Fruit fly (Drosophila melanogaster) whole organism, prepupa: Measurements from ENCODE around the gene CG32483.
A peak's percentile ranks its signal among the peaks of the same experiment; 100 is the strongest.

Experiments used
- Blimp-1 ChIP-seq: fragments of 200-800 bp; sonication (Bioruptor generic); optimal IDR thresholded peaks from 3 replicates; lab custom pipeline; 2017; ENCODE audit warnings: missing biosample characterization, missing genetic modification characterization, mild to moderate bottlenecking, moderate library complexity, missing genetic modification reagents
- CG10631 ChIP-seq: fragments of 200-800 bp; sonication (Bioruptor generic); optimal IDR thresholded peaks from 2 replicates; lab custom pipeline; 2016; ENCODE audit warnings: missing biosample characterization, missing genetic modification characterization
- CG10669 ChIP-seq: fragments of 200-800 bp; sonication (Bioruptor generic); optimal IDR thresholded peaks from 3 replicates; lab custom pipeline; 2018; ENCODE audit warnings: missing biosample characterization, mild to moderate bottlenecking, missing genetic modification characterization, moderate library complexity
- CG11294 ChIP-seq: fragments of 200-800 bp; sonication (Bioruptor generic); IDR thresholded peaks from 2 replicates; pipeline ENCODE4 v1.3.6; 2022; ENCODE audit warnings: missing biosample characterization, missing genetic modification characterization
- CG11762 ChIP-seq: fragments of 200-800 bp; sonication (Bioruptor generic); optimal IDR thresholded peaks from 3 replicates; lab custom pipeline; 2016; ENCODE audit warnings: missing biosample characterization, missing genetic modification characterization; ENCODE audit not compliant: insufficient read depth
- CG11902 ChIP-seq: fragments of 200-800 bp; sonication (Bioruptor generic); optimal IDR thresholded peaks from 3 replicates; lab custom pipeline; 2016; ENCODE audit warnings: missing biosample characterization, missing genetic modification characterization
- CG1621 ChIP-seq: fragments of 200-800 bp; sonication (Bioruptor generic); optimal IDR thresholded peaks from 3 replicates; lab custom pipeline; 2018; ENCODE audit warnings: missing biosample characterization, mild to moderate bottlenecking, missing genetic modification characterization
- CG31627 ChIP-seq: fragments of 200-800 bp; sonication (Bioruptor generic); optimal IDR thresholded peaks from 3 replicates; lab custom pipeline; 2016; ENCODE audit warnings: missing biosample characterization, missing genetic modification characterization
- CG34406 ChIP-seq: fragments of 200-800 bp; sonication (Bioruptor generic); optimal IDR thresholded peaks from 3 replicates; lab custom pipeline; 2016; ENCODE audit warnings: missing biosample characterization, missing genetic modification characterization
- CG3919 ChIP-seq: fragments of 200-800 bp; sonication (Bioruptor generic); optimal IDR thresholded peaks from 3 replicates; lab custom pipeline; 2016; ENCODE audit warnings: missing biosample characterization, missing genetic modification characterization
- CG6163 ChIP-seq: fragments of 200-800 bp; sonication (Bioruptor generic); IDR thresholded peaks from 3 replicates; pipeline ENCODE4 v1.3.6; 2022; ENCODE audit warnings: missing biosample characterization, missing genetic modification characterization
- CG6792 ChIP-seq: fragments of 200-800 bp; sonication (Bioruptor generic); optimal IDR thresholded peaks from 3 replicates; lab custom pipeline; 2016; ENCODE audit warnings: missing biosample characterization, missing genetic modification characterization
- CG6808 ChIP-seq: fragments of 200-800 bp; sonication (Bioruptor generic); optimal IDR thresholded peaks from 3 replicates; lab custom pipeline; 2017; ENCODE audit warnings: missing biosample characterization, missing genetic modification characterization, mild to moderate bottlenecking, moderate library complexity, missing genetic modification reagents
- CG6854 ChIP-seq: fragments of 200-800 bp; sonication (Bioruptor generic); optimal IDR thresholded peaks from 2 replicates; lab custom pipeline; 2017; ENCODE audit warnings: missing biosample characterization, mild to moderate bottlenecking, missing genetic modification characterization
- CG7368 ChIP-seq: fragments of 200-800 bp; sonication (Bioruptor generic); optimal IDR thresholded peaks from 3 replicates; lab custom pipeline; 2016; ENCODE audit warnings: missing biosample characterization, missing genetic modification characterization
- CG8119 ChIP-seq: fragments of 200-800 bp; sonication (Bioruptor generic); IDR thresholded peaks from 3 replicates; pipeline ENCODE4 v1.3.6; 2022; ENCODE audit warnings: missing biosample characterization, missing genetic modification characterization
- CG8319 ChIP-seq: fragments of 200-800 bp; sonication (Bioruptor generic); optimal IDR thresholded peaks from 3 replicates; lab custom pipeline; 2016; ENCODE audit warnings: missing biosample characterization, missing genetic modification characterization
- CG8632 ChIP-seq: fragments of 200-800 bp; sonication (Bioruptor generic); optimal IDR thresholded peaks from 3 replicates; lab custom pipeline; 2016; ENCODE audit warnings: missing biosample characterization, missing genetic modification characterization
- Eip75B ChIP-seq: fragments of 200-800 bp; sonication (Bioruptor generic); optimal IDR thresholded peaks from 3 replicates; lab custom pipeline; 2016; ENCODE audit warnings: missing biosample characterization, missing genetic modification characterization
- Eip93F ChIP-seq: fragments of 200-800 bp; sonication (Bioruptor generic); optimal IDR thresholded peaks from 2 replicates; lab custom pipeline; 2016; ENCODE audit warnings: missing biosample characterization, mild to moderate bottlenecking, missing genetic modification characterization
- Ets96B ChIP-seq: fragments of 200-800 bp; optimal IDR thresholded peaks from 2 replicates; lab custom pipeline; 2019; ENCODE audit warnings: missing biosample characterization, mild to moderate bottlenecking, missing genetic modification characterization, moderate library complexity
- Gug ChIP-seq: fragments of 200-800 bp; sonication (Bioruptor generic); IDR thresholded peaks from 2 replicates; pipeline ENCODE4 v1.3.6; 2022; ENCODE audit warnings: missing biosample characterization, missing genetic modification characterization
- Hr38 ChIP-seq: sonication (Bioruptor generic); optimal IDR thresholded peaks from 2 replicates; lab custom pipeline; 2016; ENCODE audit warnings: missing biosample characterization, missing genetic modification characterization
- Hr39 ChIP-seq: fragments of 200-800 bp; sonication (Bioruptor generic); optimal IDR thresholded peaks from 2 replicates; lab custom pipeline; 2016; ENCODE audit warnings: missing biosample characterization, missing genetic modification characterization
- Hr4 ChIP-seq: fragments of 200-800 bp; sonication (Bioruptor generic); optimal IDR thresholded peaks from 3 replicates; lab custom pipeline; 2016; ENCODE audit warnings: missing biosample characterization, missing genetic modification characterization
- Lpt ChIP-seq: fragments of 200-800 bp; sonication (Bioruptor generic); optimal IDR thresholded peaks from 3 replicates; lab custom pipeline; 2016; ENCODE audit warnings: missing biosample characterization, missing genetic modification characterization
- Met ChIP-seq: fragments of 200-800 bp; sonication (Bioruptor generic); optimal IDR thresholded peaks from 3 replicates; lab custom pipeline; 2016; ENCODE audit warnings: missing biosample characterization, missing genetic modification characterization
- Smox ChIP-seq: fragments of 200-800 bp; sonication (Bioruptor generic); optimal IDR thresholded peaks from 3 replicates; lab custom pipeline; 2016; ENCODE audit warnings: missing biosample characterization, missing genetic modification characterization
- Sox102F ChIP-seq: fragments of 200-800 bp; sonication (Bioruptor generic); optimal IDR thresholded peaks from 2 replicates; lab custom pipeline; 2016; ENCODE audit warnings: missing biosample characterization, mild to moderate bottlenecking, missing genetic modification characterization
- Sox14 ChIP-seq: fragments of 200-800 bp; sonication (Bioruptor generic); optimal IDR thresholded peaks from 3 replicates; lab custom pipeline; 2016; ENCODE audit warnings: missing biosample characterization, missing genetic modification characterization
- Sox15 ChIP-seq: fragments of 200-800 bp; sonication (Bioruptor generic); optimal IDR thresholded peaks from 3 replicates; lab custom pipeline; 2016; ENCODE audit warnings: missing biosample characterization, missing genetic modification characterization
- achi ChIP-seq: fragments of 200-800 bp; sonication (Bioruptor generic); optimal IDR thresholded peaks from 3 replicates; lab custom pipeline; 2016; ENCODE audit warnings: missing biosample characterization, missing genetic modification characterization
- acj6 ChIP-seq: fragments of 200-800 bp; sonication (Bioruptor generic); optimal IDR thresholded peaks from 3 replicates; lab custom pipeline; 2016; ENCODE audit warnings: missing biosample characterization, missing genetic modification characterization
- cyc ChIP-seq: fragments of 200-800 bp; sonication (Bioruptor generic); optimal IDR thresholded peaks from 3 replicates; lab custom pipeline; 2016; ENCODE audit warnings: missing biosample characterization, missing genetic modification characterization
- dac ChIP-seq: fragments of 200-800 bp; sonication (Bioruptor generic); optimal IDR thresholded peaks from 2 replicates; lab custom pipeline; 2017; ENCODE audit warnings: missing biosample characterization, mild to moderate bottlenecking, missing genetic modification characterization
- dsx ChIP-seq: fragments of 200-800 bp; optimal IDR thresholded peaks from 3 replicates; lab custom pipeline; 2019; ENCODE audit warnings: missing biosample characterization, mild to moderate bottlenecking, missing genetic modification characterization, moderate library complexity; ENCODE audit not compliant: poor library complexity, severe bottlenecking
- eg ChIP-seq: fragments of 200-800 bp; sonication (Bioruptor generic); IDR thresholded peaks from 3 replicates; pipeline ENCODE4 v1.3.6; 2022; ENCODE audit warnings: missing biosample characterization, missing genetic modification characterization
- esn ChIP-seq: fragments of 200-800 bp; sonication (Bioruptor generic); optimal IDR thresholded peaks from 2 replicates; lab custom pipeline; 2016; ENCODE audit warnings: missing biosample characterization, mild to moderate bottlenecking, missing genetic modification characterization, moderate library complexity
- fd59A ChIP-seq: fragments of 200-800 bp; sonication (Bioruptor generic); optimal IDR thresholded peaks from 2 replicates; lab custom pipeline; 2017; ENCODE audit warnings: missing biosample characterization, mild to moderate bottlenecking, missing genetic modification characterization, missing genetic modification reagents
- fd85E ChIP-seq: fragments of 200-800 bp; sonication (Bioruptor generic); optimal IDR thresholded peaks from 3 replicates; lab custom pipeline; 2016; ENCODE audit warnings: missing biosample characterization, missing genetic modification characterization
- lz ChIP-seq: fragments of 200-800 bp; sonication (Bioruptor generic); optimal IDR thresholded peaks from 3 replicates; lab custom pipeline; 2016; ENCODE audit warnings: missing biosample characterization, missing genetic modification characterization
- net ChIP-seq: fragments of 200-800 bp; sonication (Bioruptor generic); optimal IDR thresholded peaks from 3 replicates; lab custom pipeline; 2016; ENCODE audit warnings: missing biosample characterization, missing genetic modification characterization
- pdm3 ChIP-seq: fragments of 200-800 bp; sonication (Bioruptor generic); optimal IDR thresholded peaks from 3 replicates; lab custom pipeline; 2016; ENCODE audit warnings: missing biosample characterization, missing genetic modification characterization
- salr ChIP-seq, 2 experiments: fragments of 200-800 bp; sonication (Bioruptor generic); optimal IDR thresholded peaks; 3 replicates each; lab custom pipeline; 2016 to 2018; ENCODE audit warnings: missing biosample characterization in 2 of 2, missing genetic modification characterization in 2 of 2, mild to moderate bottlenecking in 1 of 2
- spab ChIP-seq: fragments of 200-800 bp; sonication (Bioruptor generic); optimal IDR thresholded peaks from 2 replicates; lab custom pipeline; 2017; ENCODE audit warnings: missing biosample characterization, mild to moderate bottlenecking, missing genetic modification characterization, missing genetic modification reagents
- svp ChIP-seq: fragments of 200-800 bp; sonication (Bioruptor generic); peaks from one replicate; lab custom pipeline; 2016; ENCODE audit warnings: missing biosample characterization, missing genetic modification characterization
- topi ChIP-seq: fragments of 200-800 bp; sonication (Bioruptor generic); optimal IDR thresholded peaks from 3 replicates; lab custom pipeline; 2016; ENCODE audit warnings: missing biosample characterization, missing genetic modification characterization
- vri ChIP-seq: fragments of 200-800 bp; sonication (Bioruptor generic); optimal IDR thresholded peaks from 3 replicates; lab custom pipeline; 2016; ENCODE audit warnings: missing biosample characterization, mild to moderate bottlenecking, missing genetic modification characterization

Gene CG32483

DNA sequence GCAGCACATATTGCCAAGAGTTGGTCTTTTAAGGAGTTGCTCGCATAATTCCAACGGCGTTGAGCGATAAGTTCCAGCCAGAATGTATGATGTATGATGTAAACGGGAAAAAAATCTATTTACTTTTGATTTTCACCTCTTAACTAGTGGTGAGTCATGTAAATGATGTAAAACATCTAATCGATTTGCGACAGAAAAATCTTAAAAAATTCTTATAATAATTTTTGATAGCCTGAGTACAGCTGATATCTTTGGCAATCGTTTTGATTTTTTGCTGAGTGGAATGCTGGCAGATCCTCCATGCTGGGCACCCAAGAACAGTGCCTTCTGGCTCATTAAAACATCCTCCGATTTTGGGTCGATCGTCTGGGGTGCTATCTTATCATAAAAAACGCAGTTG is 23.3 kb downstream of the CG32483 start (continued):
- TF ChIP-seq cyc (GFP tag; lab: Kevin White, UChicago) (peak; percentile 12), Hr39 (GFP tag; lab: Kevin White, UChicago) (peak; percentile 36), topi (GFP tag; lab: Kevin White, UChicago) (peak; percentile 42), esn (peak; percentile 53), CG6808 (peak; percentile 7), Eip75B (GFP tag; lab: Kevin White, UChicago) (no peak), CG31627 (GFP tag; lab: Kevin White, UChicago) (peak; percentile 38), Smox (GFP tag; lab: Kevin White, UChicago) (peak; percentile 41), CG8319 (no peak), spab (no peak), acj6 (GFP tag; lab: Kevin White, UChicago) (no peak), Hr4 (GFP tag; lab: Kevin White, UChicago) (no peak), Sox102F (GFP tag; lab: Kevin White, UChicago) (peak; percentile 34), vri (GFP tag; lab: Kevin White, UChicago) (peak; percentile 4), CG11294 (GFP tag; lab: Robert Waterston, UW) (no peak), pdm3 (GFP tag; lab: Kevin White, UChicago) (peak; percentile 11), eg (GFP tag; lab: Robert Waterston, UW) (no peak), Ets96B (tag; lab: Kevin White, UChicago) (peak; percentile 25), CG6163 (GFP tag; lab: Robert Waterston, UW) (no peak), CG1621 (tag; lab: Kevin White, UChicago) (no peak)

DNA sequence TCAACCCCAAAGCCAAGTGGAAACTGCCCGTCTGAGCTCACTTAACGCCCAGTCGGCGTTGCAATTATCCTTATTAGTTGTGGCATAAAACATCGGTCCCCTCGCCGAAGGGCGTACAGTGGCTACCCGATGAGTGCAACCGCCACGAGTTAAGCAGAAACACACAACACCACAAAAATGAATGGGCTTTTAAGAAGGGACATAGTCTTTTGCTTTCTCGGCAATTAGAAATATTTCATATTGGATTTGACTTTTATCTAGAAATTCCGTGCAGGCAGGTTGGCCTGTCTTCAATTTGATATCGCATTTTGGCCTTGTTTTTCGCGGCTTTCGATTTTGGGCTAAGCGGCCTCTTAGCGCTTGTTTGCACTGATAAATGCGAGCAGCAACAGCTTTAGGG is 26.0 kb downstream of the CG32483 start:
- peak; percentile 56 for TF ChIP-seq Eip93F (GFP tag; lab: Kevin White, UChicago)
- TF ChIP-seq Hr39 (GFP tag; lab: Kevin White, UChicago) = peak; percentile 88
- TF ChIP-seq CG6854 = peak; percentile 66
- peak; percentile 68 for TF ChIP-seq CG3919 (GFP tag; lab: Kevin White, UChicago)
- peak; percentile 48 for TF ChIP-seq dsx
- TF ChIP-seq Ets96B (tag; lab: Kevin White, UChicago) = peak; percentile 50
- TF ChIP-seq CG34406 (GFP tag; lab: Kevin White, UChicago) = peak; percentile 47
- TF ChIP-seq Sox14 (GFP tag; lab: Kevin White, UChicago) = peak; percentile 63
- TF ChIP-seq svp (GFP tag; lab: Kevin White, UChicago) = peak; percentile 95
- TF ChIP-seq Gug (GFP tag; lab: Robert Waterston, UW) = no peak
- peak in 1 of 2 experiments; percentile 31 for TF ChIP-seq salr (GFP tag; optimal IDR thresholded peaks at IDR 0.05; lab: Kevin White, UChicago)
- peak; percentile 80 for TF ChIP-seq vri (GFP tag; lab: Kevin White, UChicago)
- peak; percentile 36 for TF ChIP-seq Sox15 (GFP tag; lab: Kevin White, UChicago)
- TF ChIP-seq net (GFP tag; lab: Kevin White, UChicago) = peak; percentile 43
- TF ChIP-seq Lpt (GFP tag; lab: Kevin White, UChicago) = no peak
- TF ChIP-seq Hr38 = no peak
- TF ChIP-seq CG11902 = peak; percentile 77
- peak; percentile 87 for TF ChIP-seq Met
- TF ChIP-seq Eip75B (GFP tag; lab: Kevin White, UChicago) = peak; percentile 63
- 0 out of 3 replicates have a peak, but pooled peaks have one; percentile 33 for TF ChIP-seq CG8119 (GFP tag; lab: Robert Waterston, UW)
- peak; percentile 60 for TF ChIP-seq CG11762
- TF ChIP-seq dac (GFP tag; lab: Kevin White, UChicago) = no peak
- TF ChIP-seq pdm3 (GFP tag; lab: Kevin White, UChicago) = peak; percentile 63
- TF ChIP-seq topi (GFP tag; lab: Kevin White, UChicago) = peak; percentile 83
- TF ChIP-seq Sox102F (GFP tag; lab: Kevin White, UChicago) = peak; percentile 84
- peak; percentile 70 for TF ChIP-seq acj6 (GFP tag; lab: Kevin White, UChicago)
- peak; percentile 80 for TF ChIP-seq lz (GFP tag; lab: Kevin White, UChicago)
- TF ChIP-seq CG6808 = peak; percentile 38
- TF ChIP-seq CG6792 (GFP tag; lab: Kevin White, UChicago) = peak; percentile 74
- peak; percentile 58 for TF ChIP-seq CG10631 (GFP tag; lab: Kevin White, UChicago)
- peak; percentile 49 for TF ChIP-seq CG8632 (GFP tag; lab: Kevin White, UChicago)
- peak; percentile 50 for TF ChIP-seq CG8319
- peak; percentile 33 for TF ChIP-seq fd59A (GFP tag; lab: Kevin White, UChicago)
- TF ChIP-seq CG31627 (GFP tag; lab: Kevin White, UChicago) = peak; percentile 87
- peak; percentile 63 for TF ChIP-seq Blimp-1 (GFP tag; lab: Kevin White, UChicago)
- TF ChIP-seq eg (GFP tag; lab: Robert Waterston, UW) = peak; percentile 60; the same call in 2 of the 3 replicates
- TF ChIP-seq fd85E (GFP tag; lab: Kevin White, UChicago) = no peak
- peak; percentile 48 for TF ChIP-seq CG7368 (GFP tag; lab: Kevin White, UChicago)
- no peak for TF ChIP-seq CG11294 (GFP tag; lab: Robert Waterston, UW)
- TF ChIP-seq Hr4 (GFP tag; lab: Kevin White, UChicago) = peak; percentile 29
- TF ChIP-seq CG10669 = peak; percentile 44
- peak; percentile 54 for TF ChIP-seq achi
